Worm (Caenorhabditis elegans) whole organism, early embryonic: ENCODE measurements around the gene K06A1.2.

Experiments
- B0310.2 ChIP-seq: sonication (generic microtip); optimal IDR thresholded peaks from 2 replicates; lab custom pipeline; 2016; ENCODE audit warnings: mild to moderate bottlenecking, missing genetic modification characterization, missing compliant biosample characterization
- F13C5.2 ChIP-seq: sonication (generic microtip); optimal IDR thresholded peaks from 2 replicates; lab custom pipeline; 2017; ENCODE audit warnings: mild to moderate bottlenecking, missing genetic modification characterization, inconsistent platforms, missing compliant biosample characterization
- aly-1 ChIP-seq: sonication (generic microtip); optimal IDR thresholded peaks from 2 replicates; lab custom pipeline; 2016; ENCODE audit warnings: missing genetic modification characterization, missing compliant biosample characterization
- ama-1 ChIP-seq: fragments of 150-350 bp; optimal IDR thresholded peaks from 2 replicates; lab custom pipeline; 2014
- ceh-13 ChIP-seq: fragments of 200-800 bp; sonication (Bioruptor generic); optimal IDR thresholded peaks from 2 replicates; lab custom pipeline; 2018; ENCODE audit warnings: mild to moderate bottlenecking, missing genetic modification characterization, missing compliant biosample characterization
- ceh-36 ChIP-seq: sonication (generic microtip); optimal IDR thresholded peaks from 2 replicates; lab custom pipeline; 2016; ENCODE audit warnings: missing genetic modification characterization, inconsistent platforms, missing compliant biosample characterization
- ets-7 ChIP-seq: sonication (generic microtip); optimal IDR thresholded peaks from 2 replicates; lab custom pipeline; 2016; ENCODE audit warnings: missing genotype, missing genetic modification characterization, missing compliant biosample characterization
- flt-1 ChIP-seq: fragments of 200-800 bp; sonication (Bioruptor generic); IDR thresholded peaks from 2 replicates; pipeline ENCODE4 v1.3.6; 2022; ENCODE audit warnings: missing genetic modification characterization, missing compliant biosample characterization
- hmbx-1 ChIP-seq: sonication (generic microtip); optimal IDR thresholded peaks from 2 replicates; lab custom pipeline; 2016; ENCODE audit warnings: mild to moderate bottlenecking, missing genetic modification characterization, missing compliant biosample characterization
- hmg-4 ChIP-seq: fragments of 200-800 bp; sonication (Bioruptor generic); optimal IDR thresholded peaks from 2 replicates; lab custom pipeline; 2018; ENCODE audit warnings: mild to moderate bottlenecking, missing genetic modification characterization, missing compliant biosample characterization
- hnd-1 ChIP-seq: sonication (generic microtip); optimal IDR thresholded peaks from 2 replicates; lab custom pipeline; 2016; ENCODE audit warnings: missing genetic modification characterization, missing compliant biosample characterization
- pes-1 ChIP-seq: fragments of 200-800 bp; sonication (Bioruptor generic); IDR thresholded peaks from 2 replicates; pipeline ENCODE4 v1.3.6; 2022; ENCODE audit warnings: missing genetic modification reagents, missing genetic modification characterization, missing compliant biosample characterization
- scrt-1 ChIP-seq: fragments of 200-800 bp; sonication (Bioruptor generic); IDR thresholded peaks from 2 replicates; pipeline ENCODE4 v1.3.6; 2022; ENCODE audit warnings: missing genetic modification characterization, missing compliant biosample characterization
- sea-1 ChIP-seq: fragments of 200-800 bp; sonication (Bioruptor generic); conservative IDR thresholded peaks from 2 replicates; pipeline ENCODE4 v1.3.6; 2022; ENCODE audit warnings: missing genetic modification characterization, missing compliant biosample characterization
- tbx-11 ChIP-seq: fragments of 200-800 bp; sonication (Bioruptor generic); IDR thresholded peaks from 2 replicates; pipeline ENCODE4 v1.3.6; 2022; ENCODE audit warnings: missing genetic modification characterization, missing compliant biosample characterization
- tbx-37 ChIP-seq: fragments of 200-800 bp; sonication (Bioruptor generic); conservative IDR thresholded peaks from 2 replicates; pipeline ENCODE4 v1.3.6; 2022; ENCODE audit warnings: missing genetic modification reagents, missing genetic modification characterization, missing compliant biosample characterization
- tra-4 ChIP-seq: sonication (generic microtip); optimal IDR thresholded peaks from 2 replicates; lab custom pipeline; 2017; ENCODE audit warnings: missing genetic modification characterization, missing compliant biosample characterization

K06A1.2 gene

DNA sequence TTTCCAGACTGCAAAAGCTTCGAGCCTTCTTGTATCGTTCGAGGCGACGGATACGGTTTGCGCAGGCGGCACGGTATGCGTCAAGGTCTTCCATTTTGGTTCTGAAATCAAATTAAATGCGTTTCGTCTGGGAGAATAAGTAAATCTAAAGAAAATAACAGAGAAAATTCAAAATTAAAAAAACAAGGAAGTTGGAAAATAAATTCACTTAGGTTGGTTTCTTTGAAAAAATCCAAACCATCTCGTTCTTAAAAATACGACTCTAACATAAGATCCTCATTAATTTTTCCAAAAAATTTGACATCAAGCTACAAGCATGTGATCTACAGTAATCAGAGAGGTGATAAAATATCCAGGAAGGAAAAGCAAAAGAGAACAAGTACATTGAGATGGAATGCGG, 33.6 kb upstream of the K06A1.2 start, which contains the start of gene T25D10.4:
T25D10.4 (minus strand) TSS at position 101 of the 400 bp plus-strand sequence.
- TF ChIP-seq tra-4 (tag; lab: Kevin White, UChicago) = no peak
- TF ChIP-seq tbx-11 (GFP tag; lab: Robert Waterston, UW) = no peak
- TF ChIP-seq tbx-37 (GFP tag; lab: Robert Waterston, UW) = no peak
- TF ChIP-seq hnd-1 (tag; lab: Kevin White, UChicago) = no peak
- TF ChIP-seq aly-1 = no peak
- TF ChIP-seq scrt-1 (GFP tag; lab: Robert Waterston, UW) = no peak
- no peak for TF ChIP-seq F13C5.2 (tag; lab: Kevin White, UChicago)
- TF ChIP-seq flt-1 (GFP tag; lab: Robert Waterston, UW) = no peak
- no peak for TF ChIP-seq B0310.2
- TF ChIP-seq sea-1 (GFP tag; lab: Robert Waterston, UW) = no peak
- no peak for TF ChIP-seq hmbx-1 (tag; lab: Kevin White, UChicago)
- TF ChIP-seq pes-1 (GFP tag; lab: Robert Waterston, UW) = no peak

- TF ChIP-seq hmbx-1 (tag; lab: Kevin White, UChicago) = no peak
- TF ChIP-seq pes-1 (GFP tag; lab: Robert Waterston, UW) = no peak
- TF ChIP-seq ets-7 = peak; percentile 78
- peak; percentile 61 for TF ChIP-seq hmg-4
- TF ChIP-seq scrt-1 (GFP tag; lab: Robert Waterston, UW) = peak; percentile 25; the same call in 1 of the 2 replicates
Measured at ce11 chrII:6411660-6412451, 32.0 kb upstream of the K06A1.2 start.

ce11 chrII:6413788-6414187, 30.0 kb upstream of the K06A1.2 start:
- TF ChIP-seq tbx-37 (GFP tag; lab: Robert Waterston, UW) = no peak
- TF ChIP-seq pes-1 (GFP tag; lab: Robert Waterston, UW) = no peak
- no peak for TF ChIP-seq ama-1
- TF ChIP-seq hmbx-1 (tag; lab: Kevin White, UChicago) = no peak
- no peak for TF ChIP-seq tbx-11 (GFP tag; lab: Robert Waterston, UW)
- no peak for TF ChIP-seq hmg-4
- TF ChIP-seq hnd-1 (tag; lab: Kevin White, UChicago) = no peak
- no peak for TF ChIP-seq ets-7
- no peak for TF ChIP-seq flt-1 (GFP tag; lab: Robert Waterston, UW)
- TF ChIP-seq sea-1 (GFP tag; lab: Robert Waterston, UW) = no peak
- TF ChIP-seq B0310.2 = no peak

ce11 chrII:6417999-6418398, 25.8 kb upstream of the K06A1.2 start:
- TF ChIP-seq tbx-37 (GFP tag; lab: Robert Waterston, UW) = no peak
- no peak for TF ChIP-seq flt-1 (GFP tag; lab: Robert Waterston, UW)
- TF ChIP-seq ets-7 = no peak
- no peak for TF ChIP-seq pes-1 (GFP tag; lab: Robert Waterston, UW)
- no peak for TF ChIP-seq tbx-11 (GFP tag; lab: Robert Waterston, UW)
- no peak for TF ChIP-seq B0310.2
- TF ChIP-seq hmg-4 = no peak
- TF ChIP-seq tra-4 (tag; lab: Kevin White, UChicago) = no peak
- no peak for TF ChIP-seq hnd-1 (tag; lab: Kevin White, UChicago)
- TF ChIP-seq ama-1 = no peak
- no peak for TF ChIP-seq hmbx-1 (tag; lab: Kevin White, UChicago)
- TF ChIP-seq ceh-36 = no peak
- TF ChIP-seq sea-1 (GFP tag; lab: Robert Waterston, UW) = no peak
- no peak for TF ChIP-seq aly-1
- no peak for TF ChIP-seq F13C5.2 (tag; lab: Kevin White, UChicago)
- TF ChIP-seq scrt-1 (GFP tag; lab: Robert Waterston, UW) = no peak
- no peak for TF ChIP-seq ceh-13

DNA sequence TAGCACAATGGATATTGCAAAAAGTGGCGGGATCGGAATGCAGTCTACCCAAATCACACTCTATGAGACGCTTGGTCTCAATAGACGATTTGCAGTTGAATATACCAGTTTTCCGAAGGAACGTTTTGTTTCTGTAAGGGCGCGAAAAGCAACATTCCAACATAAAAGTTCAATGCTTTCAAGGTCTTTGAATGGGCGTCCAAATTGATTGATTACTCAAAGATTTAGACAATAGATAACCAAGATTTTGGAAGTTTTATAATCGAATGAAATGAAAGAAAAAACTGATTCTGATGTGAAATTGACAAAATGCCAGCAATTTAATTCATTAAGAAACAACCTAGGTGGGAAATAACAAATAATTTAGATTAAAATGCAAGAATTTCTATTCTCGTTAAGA, 24.6 kb upstream of the K06A1.2 start:
- no peak for TF ChIP-seq aly-1
- TF ChIP-seq flt-1 (GFP tag; lab: Robert Waterston, UW) = no peak
- no peak for TF ChIP-seq hnd-1 (tag; lab: Kevin White, UChicago)
- TF ChIP-seq ama-1 = no peak
- no peak for TF ChIP-seq scrt-1 (GFP tag; lab: Robert Waterston, UW)
- TF ChIP-seq tbx-37 (GFP tag; lab: Robert Waterston, UW) = no peak
- TF ChIP-seq sea-1 (GFP tag; lab: Robert Waterston, UW) = no peak
- no peak for TF ChIP-seq ceh-36
- no peak for TF ChIP-seq hmg-4
- no peak for TF ChIP-seq pes-1 (GFP tag; lab: Robert Waterston, UW)
- TF ChIP-seq ceh-13 = no peak
- no peak for TF ChIP-seq tbx-11 (GFP tag; lab: Robert Waterston, UW)
- TF ChIP-seq tra-4 (tag; lab: Kevin White, UChicago) = no peak
- TF ChIP-seq ets-7 = no peak
- no peak for TF ChIP-seq B0310.2
- no peak for TF ChIP-seq F13C5.2 (tag; lab: Kevin White, UChicago)

DNA sequence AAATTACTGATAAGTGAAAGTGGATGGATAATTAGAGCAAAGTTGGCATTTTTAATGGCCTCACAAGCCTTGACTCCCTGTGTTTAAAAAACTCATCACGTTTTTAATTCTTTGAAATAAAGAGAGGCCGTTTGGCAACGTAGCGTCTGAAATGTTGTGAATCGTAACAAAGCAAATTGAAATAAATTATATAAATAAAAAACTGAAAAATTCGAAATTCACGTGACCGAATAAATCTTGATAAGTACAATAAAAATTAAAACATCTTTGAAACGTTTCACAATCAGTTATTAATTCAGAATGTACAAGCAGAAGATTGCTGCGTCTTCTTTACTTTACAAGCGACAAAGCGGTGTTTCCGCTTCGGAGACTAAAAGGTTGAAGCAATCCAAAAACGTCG, 21.0 kb upstream of the K06A1.2 start, which contains the start of gene K03H9.3:
K03H9.3 (plus strand) TSS at position 301 of the 400 bp plus-strand sequence.
- TF ChIP-seq sea-1 (GFP tag; lab: Robert Waterston, UW) (no peak), ceh-36 (no peak), F13C5.2 (tag; lab: Kevin White, UChicago) (no peak), aly-1 (no peak), hmg-4 (no peak), ama-1 (no peak), B0310.2 (no peak), ets-7 (no peak), tbx-37 (GFP tag; lab: Robert Waterston, UW) (no peak), hmbx-1 (tag; lab: Kevin White, UChicago) (no peak), flt-1 (GFP tag; lab: Robert Waterston, UW) (no peak), tra-4 (tag; lab: Kevin White, UChicago) (no peak), tbx-11 (GFP tag; lab: Robert Waterston, UW) (no peak), pes-1 (GFP tag; lab: Robert Waterston, UW) (no peak), ceh-13 (no peak), hnd-1 (tag; lab: Kevin White, UChicago) (no peak), scrt-1 (GFP tag; lab: Robert Waterston, UW) (no peak)

- TF ChIP-seq ceh-13 (no peak), hmbx-1 (tag; lab: Kevin White, UChicago) (no peak), sea-1 (GFP tag; lab: Robert Waterston, UW) (no peak), B0310.2 (no peak), scrt-1 (GFP tag; lab: Robert Waterston, UW) (no peak), hnd-1 (tag; lab: Kevin White, UChicago) (no peak), F13C5.2 (tag; lab: Kevin White, UChicago) (no peak), ets-7 (no peak), tra-4 (tag; lab: Kevin White, UChicago) (no peak), ama-1 (no peak), flt-1 (GFP tag; lab: Robert Waterston, UW) (no peak), aly-1 (no peak), tbx-11 (GFP tag; lab: Robert Waterston, UW) (no peak), ceh-36 (no peak), pes-1 (GFP tag; lab: Robert Waterston, UW) (no peak), hmg-4 (no peak), tbx-37 (GFP tag; lab: Robert Waterston, UW) (no peak)
Measured at ce11 chrII:6425993-6426392, 17.8 kb upstream of the K06A1.2 start, which contains the start of gene col-75. TSS of gene col-75 (plus strand) at chrII:6426293.
